Fruit fly (Drosophila melanogaster): Measurements from ENCODE around the gene CG5001.
A peak's percentile ranks its signal among the peaks of the same experiment; 100 is the strongest.

The CG5001 gene

dm6 chr2L:1157679-1158518, 27.7 kb upstream of the CG5001 start, which contains the start of gene capt (continued):
- peak; percentile 24 for TF ChIP-seq CG15696 (tag; optimal IDR thresholded peaks at IDR 0.05)
- TF ChIP-seq dan (GFP tag; IDR thresholded peaks at IDR 0.05), result no peak
- no peak for TF ChIP-seq ro (GFP tag; IDR thresholded peaks at IDR 0.05)
- no peak for TF ChIP-seq CG31388 (GFP tag; optimal IDR thresholded peaks at IDR 0.05)
- TF ChIP-seq CG10959 (GFP tag; IDR thresholded peaks at IDR 0.05), result peak; percentile 89
- no peak for TF ChIP-seq pb (GFP tag; optimal IDR thresholded peaks at IDR 0.05)
- TF ChIP-seq vfl (GFP tag; optimal IDR thresholded peaks at IDR 0.05), result no peak
- TF ChIP-seq ash1 (GFP tag; optimal IDR thresholded peaks at IDR 0.05), result no peak
- no peak for TF ChIP-seq H15 (GFP tag; IDR thresholded peaks at IDR 0.05)
- peak; percentile 27 for TF ChIP-seq schlank (tag; optimal IDR thresholded peaks at IDR 0.05)
- TF ChIP-seq cas (GFP tag; IDR thresholded peaks at IDR 0.05), result no peak
- no peak for TF ChIP-seq CG18476 (GFP tag; optimal IDR thresholded peaks at IDR 0.05)
- no peak for TF ChIP-seq CG7357 (GFP tag; IDR thresholded peaks at IDR 0.05)
- TF ChIP-seq CG8478 (optimal IDR thresholded peaks at IDR 0.05), result no peak
- no peak for TF ChIP-seq Dref (GFP tag; IDR thresholded peaks at IDR 0.05)
- TF ChIP-seq PHDP (tag; optimal IDR thresholded peaks at IDR 0.05), result peak; percentile 35
- TF ChIP-seq Hey (tag; optimal IDR thresholded peaks at IDR 0.05), result no peak
- 0 out of 3 replicates have a peak, but pooled peaks have one; percentile 3 for TF ChIP-seq z (GFP tag; IDR thresholded peaks at IDR 0.05)
- peak; percentile 10 for TF ChIP-seq CG8388 (GFP tag; optimal IDR thresholded peaks at IDR 0.05)
- TF ChIP-seq h (optimal IDR thresholded peaks at IDR 0.05), result no peak
- peak; percentile 45; the same call in 1 of the 2 replicates for TF ChIP-seq NFAT (GFP tag; IDR thresholded peaks at IDR 0.05)
- TF ChIP-seq btn (GFP tag; optimal IDR thresholded peaks at IDR 0.05), result no peak
- TF ChIP-seq CG14014 (GFP tag; IDR thresholded peaks at IDR 0.05), result no peak
- TF ChIP-seq crp (GFP tag; optimal IDR thresholded peaks at IDR 0.05), result peak; percentile 6 to 66
- no peak for TF ChIP-seq CG6765 (GFP tag; optimal IDR thresholded peaks at IDR 0.05)
- no peak for TF ChIP-seq NC2β (GFP tag; optimal IDR thresholded peaks at IDR 0.05)
- TF ChIP-seq D19B (GFP tag; optimal IDR thresholded peaks at IDR 0.05), result no peak
- no peak for TF ChIP-seq HLHmδ (GFP tag; optimal IDR thresholded peaks at IDR 0.05)
- no peak for TF ChIP-seq CG12219 (GFP tag; optimal IDR thresholded peaks at IDR 0.05)
- peak; percentile 40 for TF ChIP-seq nmo (GFP tag; optimal IDR thresholded peaks at IDR 0.05)
- no peak for TF ChIP-seq lmd (GFP tag; IDR thresholded peaks at IDR 0.05)
- TF ChIP-seq CG10565 (GFP tag; optimal IDR thresholded peaks at IDR 0.05), result no peak
- peak; percentile 17 for TF ChIP-seq zen (tag; optimal IDR thresholded peaks at IDR 0.05)
- TF ChIP-seq Taf1 (GFP tag; IDR thresholded peaks at IDR 0.05), result peak; percentile 53; the same call in 1 of the 2 replicates
- TF ChIP-seq Opbp (GFP tag; IDR thresholded peaks at IDR 0.05; ENCODE audit: partially characterized antibody), result no peak
- TF ChIP-seq Xbp1 (GFP tag; optimal IDR thresholded peaks at IDR 0.05), result peak; percentile 44
- peak; percentile 12 for TF ChIP-seq CG16863 (GFP tag; optimal IDR thresholded peaks at IDR 0.05)
- no peak for TF ChIP-seq danr (GFP tag; IDR thresholded peaks at IDR 0.05)
- peak; percentile 74 for TF ChIP-seq CG2120 (GFP tag; optimal IDR thresholded peaks at IDR 0.05)
- TF ChIP-seq CG11723 (GFP tag; optimal IDR thresholded peaks at IDR 0.05), result peak; percentile 26
- no peak for TF ChIP-seq CG17186 (GFP tag; optimal IDR thresholded peaks at IDR 0.05)
- TF ChIP-seq cg (GFP tag; optimal IDR thresholded peaks at IDR 0.05), result peak; percentile 91
- peak; percentile 41 for TF ChIP-seq ssp (GFP tag; IDR thresholded peaks at IDR 0.05)
- TF ChIP-seq Dip3 (GFP tag; optimal IDR thresholded peaks at IDR 0.05), result peak; percentile 16
- TF ChIP-seq chn (GFP tag; optimal IDR thresholded peaks at IDR 0.05), result peak; percentile 14
- no peak for TF ChIP-seq CkIIα-i1 (GFP tag; IDR thresholded peaks at IDR 0.05)
- TF ChIP-seq CG30020 (tag; optimal IDR thresholded peaks at IDR 0.05), result no peak
- no peak for TF ChIP-seq ara (GFP tag; IDR thresholded peaks at IDR 0.05)
- no peak for TF ChIP-seq fd3F (GFP tag; optimal IDR thresholded peaks at IDR 0.05)
- no peak for TF ChIP-seq CG7963 (GFP tag; IDR thresholded peaks at IDR 0.05; ENCODE audit: partially characterized antibody)
- TF ChIP-seq abd-A (tag; optimal IDR thresholded peaks at IDR 0.05), result peak; percentile 67

All from whole organism, embryonic.